Fruit fly (Drosophila melanogaster) Kc167 (cell line): Measurements from ENCODE around the gene CG4982.

Experiments used
- Myc ChIP-seq: fragments of >200 bp; optimal IDR thresholded peaks from 2 replicates; lab custom pipeline; 2017; ENCODE audit warnings: missing external identifiers
- Sin3A ChIP-seq: fragments of >200 bp; optimal IDR thresholded peaks from 2 replicates; lab custom pipeline; 2018; ENCODE audit warnings: missing external identifiers
- h ChIP-seq: fragments of >200 bp; optimal IDR thresholded peaks from 3 replicates; lab custom pipeline; 2018; ENCODE audit warnings: missing external identifiers
- insv ChIP-seq: fragments of >200 bp; optimal IDR thresholded peaks from 3 replicates; lab custom pipeline; 2018; ENCODE audit warnings: missing external identifiers
- psq ChIP-seq: fragments of >200 bp; optimal IDR thresholded peaks from 2 replicates; lab custom pipeline; 2017; ENCODE audit warnings: missing external identifiers
- ttk ChIP-seq: sonication (Bioruptor generic); optimal IDR thresholded peaks from 2 replicates; lab custom pipeline; 2017; ENCODE audit warnings: missing external identifiers

The CG4982 gene

DNA sequence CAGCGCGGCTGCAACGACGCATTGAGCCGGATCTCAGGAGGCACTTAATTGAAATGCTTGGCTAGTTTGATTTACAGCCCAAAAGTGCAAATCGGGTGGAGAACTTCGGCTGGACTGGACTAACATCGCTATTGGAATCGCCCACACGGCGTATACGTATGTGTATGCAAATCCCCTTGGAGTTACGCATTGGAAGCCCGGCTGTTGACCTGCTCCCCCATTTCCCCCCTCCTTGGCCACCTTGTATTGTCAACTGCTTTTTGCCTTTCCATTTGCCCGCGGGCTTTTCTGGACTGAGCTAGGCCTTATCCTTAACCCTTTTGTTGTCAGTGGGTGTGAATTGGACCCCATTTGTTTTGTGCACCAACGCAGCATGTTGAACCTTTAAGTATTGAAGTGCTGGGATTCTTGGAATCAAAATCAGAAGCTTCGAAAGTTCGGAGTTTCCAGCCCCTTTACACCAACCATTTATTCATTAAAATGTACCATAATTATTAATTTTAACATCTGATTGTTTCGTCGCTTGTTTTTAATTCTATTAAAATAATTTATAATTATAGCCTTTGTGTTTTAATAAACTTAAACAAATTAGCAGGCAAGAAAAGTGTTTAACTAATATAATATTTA is 25.7 kb upstream of the CG4982 start:
- no peak for TF ChIP-seq Sin3A (lab: Kevin White, UChicago)
- TF ChIP-seq h = no peak
- no peak for TF ChIP-seq insv (lab: Kevin White, UChicago)
- TF ChIP-seq psq (lab: Kevin White, UChicago) = no peak
- no peak for TF ChIP-seq Myc (lab: Kevin White, UChicago)
- TF ChIP-seq ttk (lab: Kevin White, UChicago) = no peak

dm6 chr3L:16277135-16277534 is 24.1 kb upstream of the CG4982 start, which contains the start of gene CG13065:
Gene CG13065 (plus strand): TSS chr3L:16277435.
- TF ChIP-seq insv (lab: Kevin White, UChicago) = no peak
- no peak for TF ChIP-seq h
- TF ChIP-seq psq (lab: Kevin White, UChicago) = no peak
- no peak for TF ChIP-seq Myc (lab: Kevin White, UChicago)
- no peak for TF ChIP-seq Sin3A (lab: Kevin White, UChicago)

DNA sequence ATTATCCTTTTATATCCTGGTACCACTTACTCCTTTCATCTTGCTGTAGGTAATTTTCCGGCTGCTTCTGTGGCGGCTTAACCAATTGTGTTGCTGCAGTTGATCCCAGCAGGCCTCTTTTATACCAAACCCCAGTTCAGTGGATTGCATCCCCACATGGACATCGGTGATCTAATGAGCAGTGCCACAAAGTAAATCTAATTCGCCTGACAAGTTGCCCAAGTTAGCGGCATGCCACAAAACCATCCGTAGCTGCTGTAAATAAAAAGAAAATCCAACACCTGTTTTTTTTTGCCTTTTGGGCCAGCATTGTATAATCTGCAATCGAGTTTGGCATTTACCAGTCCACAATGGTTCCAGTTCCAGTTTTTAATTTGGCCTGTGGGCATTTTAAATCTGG is 22.1 kb upstream of the CG4982 start, which contains the start of gene CG13050:
CG13050 (minus strand) TSS at position 101 of the 400 bp plus-strand sequence.
- no peak for TF ChIP-seq Myc (lab: Kevin White, UChicago)
- no peak for TF ChIP-seq insv (lab: Kevin White, UChicago)
- TF ChIP-seq h = no peak
- TF ChIP-seq ttk (lab: Kevin White, UChicago) = no peak
- no peak for TF ChIP-seq Sin3A (lab: Kevin White, UChicago)

DNA sequence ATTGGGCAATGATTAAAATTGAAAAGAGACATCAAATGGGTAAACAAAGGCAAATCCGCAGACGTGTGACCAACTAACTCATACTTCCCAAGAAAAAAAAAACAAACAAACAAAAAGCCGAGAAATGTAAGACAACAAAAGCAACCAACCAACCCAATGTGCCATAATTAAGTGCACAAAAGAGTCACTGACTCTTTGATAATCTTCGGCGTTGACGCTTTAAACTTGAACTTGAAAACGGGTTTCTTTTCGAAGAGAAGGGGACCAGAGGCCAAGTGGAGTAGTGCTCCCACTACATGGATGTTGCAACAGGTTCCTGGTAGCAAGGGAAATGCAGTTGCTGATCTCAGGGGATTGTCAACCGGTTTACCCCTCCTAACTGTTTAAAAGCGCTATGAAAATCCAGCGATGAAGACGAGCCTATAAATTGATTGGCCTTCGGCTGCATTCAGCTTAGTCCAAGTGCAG is 21.2 kb upstream of the CG4982 start, which contains the start of gene CG13064:
CG13064 (plus strand) TSS at position 418 of the 468 bp plus-strand sequence.
- TF ChIP-seq Myc (lab: Kevin White, UChicago) (no peak), h (no peak)

DNA sequence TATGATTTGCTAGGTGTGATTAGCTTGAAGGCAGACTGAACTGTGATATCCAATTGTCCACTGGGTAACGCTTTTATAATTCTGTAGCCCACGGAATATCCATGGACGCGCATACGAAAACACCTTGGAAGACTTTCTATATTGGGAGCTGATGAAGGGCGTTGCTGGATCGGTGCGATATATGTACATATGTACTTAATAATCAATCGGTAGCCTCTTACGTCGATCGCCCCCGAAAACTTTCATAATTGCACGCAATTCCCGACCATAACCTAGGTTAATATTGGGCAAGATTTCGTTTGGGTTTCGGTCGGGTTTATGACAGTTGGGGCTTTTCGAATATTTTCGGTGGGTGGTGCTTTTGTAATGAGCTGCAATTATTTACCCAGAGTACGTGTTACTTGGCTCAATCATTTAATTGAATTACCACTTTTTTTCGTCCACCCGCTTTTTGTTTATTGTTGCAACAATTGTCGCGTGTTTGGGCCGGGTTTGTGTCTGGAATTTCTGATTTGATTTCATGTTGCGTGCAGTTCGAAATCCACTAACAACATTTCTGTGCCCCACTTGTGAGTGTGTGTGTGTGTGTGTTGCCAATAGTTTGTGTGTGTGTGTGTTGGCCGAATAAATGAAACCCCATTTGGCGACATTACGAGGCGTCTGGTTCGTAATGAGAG is 19.2 kb upstream of the CG4982 start, which contains the start of gene CG13049:
CG13049 (minus strand) TSS at position 51 of the 677 bp plus-strand sequence.
- TF ChIP-seq ttk (lab: Kevin White, UChicago) (no peak), h (no peak), Sin3A (lab: Kevin White, UChicago) (no peak), psq (lab: Kevin White, UChicago) (no peak), insv (lab: Kevin White, UChicago) (no peak)

dm6 chr3L:16283821-16284220 is 17.4 kb upstream of the CG4982 start, which contains the start of gene CG13048:
Gene CG13048 (minus strand): TSS chr3L:16283921.
- TF ChIP-seq Sin3A (lab: Kevin White, UChicago) (no peak), psq (lab: Kevin White, UChicago) (no peak), h (no peak), insv (lab: Kevin White, UChicago) (no peak), ttk (lab: Kevin White, UChicago) (no peak), Myc (lab: Kevin White, UChicago) (no peak)

- TF ChIP-seq insv (lab: Kevin White, UChicago) (no peak), h (no peak), psq (lab: Kevin White, UChicago) (no peak), Sin3A (lab: Kevin White, UChicago) (no peak), Myc (lab: Kevin White, UChicago) (no peak), ttk (lab: Kevin White, UChicago) (no peak)
Observed at dm6 chr3L:16285346-16285911, 15.8 kb upstream of the CG4982 start, which contains the start of gene CG13047. Gene CG13047 (minus strand): TSS chr3L:16285396.

DNA sequence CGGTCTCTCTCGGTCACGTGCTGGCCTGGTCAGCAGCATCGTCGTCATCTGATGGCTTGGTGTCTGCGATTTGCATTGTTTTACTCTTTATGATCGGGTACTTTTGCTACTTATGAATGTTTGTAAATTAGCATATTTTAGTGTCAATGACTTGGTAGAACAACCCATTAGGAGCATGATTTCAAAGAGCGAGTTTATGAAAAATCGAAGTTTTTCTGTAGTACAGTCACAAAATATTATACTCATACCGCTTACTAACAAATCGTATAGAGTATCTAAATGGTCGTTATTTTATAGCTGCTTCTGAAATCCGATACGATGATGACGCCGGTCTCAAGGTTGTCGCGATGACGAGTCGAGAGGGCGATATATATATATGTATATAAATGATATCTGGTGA is 15.0 kb upstream of the CG4982 start:
- TF ChIP-seq h = no peak
- no peak for TF ChIP-seq Myc (lab: Kevin White, UChicago)
- TF ChIP-seq ttk (lab: Kevin White, UChicago) = no peak
- no peak for TF ChIP-seq psq (lab: Kevin White, UChicago)
- no peak for TF ChIP-seq Sin3A (lab: Kevin White, UChicago)
- no peak for TF ChIP-seq insv (lab: Kevin White, UChicago)

- TF ChIP-seq Myc (lab: Kevin White, UChicago) (no peak), Sin3A (lab: Kevin White, UChicago) (no peak), psq (lab: Kevin White, UChicago) (no peak), ttk (lab: Kevin White, UChicago) (no peak), insv (lab: Kevin White, UChicago) (no peak), h (no peak)
Observed at dm6 chr3L:16288322-16288721, 12.9 kb upstream of the CG4982 start, which contains the start of gene CG13046. Gene CG13046 (minus strand): TSS chr3L:16288422.

DNA sequence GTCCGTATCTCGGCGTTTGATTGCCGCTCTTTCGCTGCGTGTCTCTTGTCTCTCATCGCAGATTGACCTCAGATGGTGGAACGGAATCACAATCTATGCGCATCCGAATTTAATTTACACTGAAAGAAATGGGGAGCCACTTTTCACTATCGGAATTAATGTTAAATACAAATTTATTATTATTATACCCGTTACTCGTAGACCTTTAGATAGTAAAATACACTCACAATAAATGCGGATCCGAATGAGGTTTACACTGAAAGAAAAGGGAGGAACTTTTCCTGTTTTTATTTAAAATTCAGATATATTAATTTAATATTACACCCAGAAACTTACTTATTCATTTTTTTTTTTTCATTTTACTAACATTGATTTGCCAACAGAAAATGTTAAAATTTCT is 12.2 kb upstream of the CG4982 start:
- no peak for TF ChIP-seq insv (lab: Kevin White, UChicago)
- no peak for TF ChIP-seq h
- TF ChIP-seq Myc (lab: Kevin White, UChicago) = no peak
- TF ChIP-seq Sin3A (lab: Kevin White, UChicago) = no peak
- no peak for TF ChIP-seq ttk (lab: Kevin White, UChicago)
- no peak for TF ChIP-seq psq (lab: Kevin White, UChicago)

DNA sequence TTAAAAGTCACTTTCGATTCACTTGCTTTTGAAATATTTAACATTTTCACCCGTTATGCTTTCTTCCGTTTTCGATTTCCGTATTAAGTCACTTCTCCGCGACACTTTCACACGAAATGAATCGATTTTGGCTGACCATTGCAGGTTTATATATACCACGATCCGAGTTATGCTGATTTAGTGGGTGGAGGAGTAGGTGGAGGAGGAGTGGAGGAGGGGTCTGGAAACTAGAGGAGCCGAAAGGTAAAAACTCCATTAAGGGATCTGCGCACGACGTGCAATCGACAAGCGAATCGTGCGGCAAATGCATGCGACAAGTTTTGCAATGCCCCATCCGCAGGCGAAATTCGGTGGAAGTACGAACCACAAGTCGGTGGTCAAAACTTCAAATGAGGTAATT is 10.4 kb upstream of the CG4982 start, which contains the start of gene CG13045:
CG13045 (minus strand) TSS at position 101 of the 400 bp plus-strand sequence.
- TF ChIP-seq psq (lab: Kevin White, UChicago) (no peak), Myc (lab: Kevin White, UChicago) (no peak), Sin3A (lab: Kevin White, UChicago) (no peak), h (no peak), ttk (lab: Kevin White, UChicago) (no peak), insv (lab: Kevin White, UChicago) (no peak)
